Fruit fly (Drosophila melanogaster) whole organism, embryonic: ENCODE measurements around the gene CG31952.

ENCODE experiments used
- CG10462 ChIP-seq: fragments of 200-800 bp; sonication (Bioruptor generic); optimal IDR thresholded peaks from 2 replicates; lab custom pipeline; 2016; ENCODE audit warnings: missing biosample characterization, missing genetic modification characterization
- CG18764 ChIP-seq: fragments of 200-800 bp; sonication (Bioruptor generic); optimal IDR thresholded peaks from 3 replicates; lab custom pipeline; 2016; ENCODE audit warnings: missing biosample characterization, missing genetic modification characterization
- CG3995 ChIP-seq: fragments of 200-800 bp; sonication (Bioruptor generic); optimal IDR thresholded peaks from 3 replicates; lab custom pipeline; 2016; ENCODE audit warnings: missing biosample characterization, missing genetic modification characterization
- CG43689 ChIP-seq: fragments of 200-800 bp; sonication (Bioruptor generic); IDR thresholded peaks from 2 replicates; pipeline ENCODE4 v1.3.6; 2022; ENCODE audit warnings: missing biosample characterization, missing genetic modification characterization
- CG6272 ChIP-seq: fragments of 200-800 bp; sonication (Bioruptor generic); IDR thresholded peaks from 2 replicates; pipeline ENCODE4 v1.3.6; 2022; ENCODE audit warnings: missing biosample characterization, missing genetic modification characterization
- Sox100B ChIP-seq: fragments of 200-800 bp; sonication (Bioruptor generic); optimal IDR thresholded peaks from 3 replicates; lab custom pipeline; 2018; ENCODE audit warnings: missing biosample characterization, mild to moderate bottlenecking, missing genetic modification characterization
- cad ChIP-seq: fragments of >200 bp; optimal IDR thresholded peaks from 2 replicates; lab custom pipeline; 2017; ENCODE audit warnings: missing biosample characterization, missing genetic modification characterization
- ems ChIP-seq: fragments of 200-800 bp; sonication (Bioruptor generic); optimal IDR thresholded peaks from 3 replicates; lab custom pipeline; 2016; ENCODE audit warnings: missing biosample characterization, missing genetic modification characterization
- gcm2 ChIP-seq: fragments of 200-800 bp; sonication (Bioruptor generic); optimal IDR thresholded peaks from 2 replicates; lab custom pipeline; 2016; ENCODE audit warnings: missing biosample characterization, missing genetic modification characterization
- grn ChIP-seq: fragments of 200-800 bp; sonication (Bioruptor generic); optimal IDR thresholded peaks from 3 replicates; lab custom pipeline; 2017; ENCODE audit warnings: missing biosample characterization, missing genetic modification characterization
- insv ChIP-seq, 2 experiments: fragments of 200-800 bp; sonication (Bioruptor generic); optimal IDR thresholded peaks; 3 replicates each; lab custom pipeline; 2016 to 2018; ENCODE audit warnings: missing biosample characterization in 2 of 2, missing genetic modification characterization in 2 of 2
- salm ChIP-seq: fragments of 200-800 bp; sonication (Bioruptor generic); optimal IDR thresholded peaks from 2 replicates; lab custom pipeline; 2018; ENCODE audit warnings: missing biosample characterization, mild to moderate bottlenecking, missing genetic modification characterization
- sisA ChIP-seq: fragments of 200-800 bp; sonication (Bioruptor generic); IDR thresholded peaks from 2 replicates; pipeline ENCODE4 v1.3.6; 2022; ENCODE audit warnings: missing biosample characterization, missing genetic modification characterization
- ssp ChIP-seq: fragments of 200-800 bp; sonication (Bioruptor generic); IDR thresholded peaks from 2 replicates; pipeline ENCODE4 v1.3.6; 2022; ENCODE audit warnings: missing biosample characterization, missing genetic modification characterization

dm6 chr2L:3425947-3426346 lies 9.5 kb downstream of the CG31952 start:
- TF ChIP-seq grn (no peak), gcm2 (no peak), sisA (GFP tag; lab: Robert Waterston, UW) (no peak), salm (no peak), CG3995 (GFP tag; lab: Kevin White, UChicago) (no peak), CG18764 (no peak), cad (no peak), CG43689 (GFP tag; lab: Robert Waterston, UW) (no peak), ssp (no peak), CG6272 (GFP tag; lab: Robert Waterston, UW) (no peak), Sox100B (no peak), insv (GFP tag; optimal IDR thresholded peaks at IDR 0.05; lab: Kevin White, UChicago) (no peak), ems (no peak), CG10462 (GFP tag; lab: Kevin White, UChicago) (no peak)
